Worm (Caenorhabditis elegans): Measurements from ENCODE around the gene str-124.

ce11 chrX:12808085-12808922 lies 20.6 kb downstream of the str-124 start, which contains the start of gene nhr-27:
- TF ChIP-seq ceh-14 (tag; optimal IDR thresholded peaks at IDR 0.05) (no peak), F13H6.1 (tag; optimal IDR thresholded peaks at IDR 0.05) (no peak), ceh-2 (tag; optimal IDR thresholded peaks at IDR 0.05) (no peak), pqm-1 (tag; optimal IDR thresholded peaks at IDR 0.05) (no peak), unc-3 (GFP tag; conservative IDR thresholded peaks at IDR 0.05) (no peak), unc-3 (tag; optimal IDR thresholded peaks at IDR 0.05) (no peak), pha-4 (tag; optimal IDR thresholded peaks at IDR 0.05) (no peak), nhr-11 (tag; optimal IDR thresholded peaks at IDR 0.05) (no peak), lin-11 (tag; optimal IDR thresholded peaks at IDR 0.05) (no peak), fkh-10 (GFP tag; optimal IDR thresholded peaks at IDR 0.05) (no peak), ceh-34 (tag; optimal IDR thresholded peaks at IDR 0.05) (no peak), unc-55 (GFP tag; optimal IDR thresholded peaks at IDR 0.05) (no peak), pha-2 (tag; optimal IDR thresholded peaks at IDR 0.05) (no peak)
